Fruit fly (Drosophila melanogaster): ENCODE data around the gene Cox17.

Gene Cox17

DNA sequence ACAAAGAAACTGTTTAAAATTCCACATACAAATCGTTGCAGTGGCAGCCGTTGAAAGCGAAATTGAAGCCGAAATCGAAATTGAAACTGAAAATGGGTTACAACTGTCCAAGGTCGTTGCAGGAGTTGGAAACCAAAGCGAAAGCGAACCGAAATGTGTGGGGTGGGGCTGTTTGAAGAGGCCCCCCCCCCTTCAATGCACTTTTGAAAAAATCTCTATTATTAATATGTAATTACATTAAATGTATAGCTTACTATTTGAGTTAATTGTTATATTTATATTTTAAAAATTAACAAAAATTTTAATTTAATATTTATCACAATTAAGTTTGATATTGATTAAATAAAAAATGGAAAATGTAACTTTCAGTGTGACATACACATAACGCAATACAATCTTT, 37.2 kb upstream of the Cox17 start (continued):
- TF ChIP-seq CG14710 (tag; optimal IDR thresholded peaks at IDR 0.05) (peak; percentile 12), CG8388 (GFP tag; optimal IDR thresholded peaks at IDR 0.05) (peak; percentile 30), Rfx (GFP tag; IDR thresholded peaks at IDR 0.05) (no peak), Asciz (GFP tag; optimal IDR thresholded peaks at IDR 0.05) (peak; percentile 28), tap (tag; optimal IDR thresholded peaks at IDR 0.05) (peak; percentile 35), lov (optimal IDR thresholded peaks at IDR 0.05) (no peak), lov (GFP tag; IDR thresholded peaks at IDR 0.05) (no peak), CG31441 (GFP tag; IDR thresholded peaks at IDR 0.05) (peak; percentile 70), Deaf1 (tag; optimal IDR thresholded peaks at IDR 0.05) (no peak), gem (tag; optimal IDR thresholded peaks at IDR 0.05) (peak; percentile 57), H15 (GFP tag; IDR thresholded peaks at IDR 0.05) (no peak), dmrt99B (tag; optimal IDR thresholded peaks at IDR 0.05) (peak; percentile 76), CG8924 (tag; optimal IDR thresholded peaks at IDR 0.05) (peak; percentile 52), CG1832 (GFP tag; optimal IDR thresholded peaks at IDR 0.05) (no peak), CG14050 (GFP tag; IDR thresholded peaks at IDR 0.05) (0 out of 3 replicates have a peak, but pooled peaks have one; percentile 13), CoRest (tag; optimal IDR thresholded peaks at IDR 0.05) (peak; percentile 15), D19A (tag; optimal IDR thresholded peaks at IDR 0.05) (peak; percentile 41), vvl (GFP tag; IDR thresholded peaks at IDR 0.05) (peak; percentile 40; the same call in 1 of the 2 replicates), CG5180 (GFP tag; optimal IDR thresholded peaks at IDR 0.05) (peak; percentile 54), Hr78 (GFP tag; optimal IDR thresholded peaks at IDR 0.05) (peak in 1 of 2 experiments; percentile 22), grau (tag; optimal IDR thresholded peaks at IDR 0.05) (peak; percentile 31), CG15601 (tag; optimal IDR thresholded peaks at IDR 0.05) (peak; percentile 96), CG9609 (GFP tag; optimal IDR thresholded peaks at IDR 0.05) (no peak), sens (GFP tag) (no peak), CG17568 (GFP tag; optimal IDR thresholded peaks at IDR 0.05) (no peak), CG17829 (tag; optimal IDR thresholded peaks at IDR 0.05) (peak; percentile 33), oc (tag; optimal IDR thresholded peaks at IDR 0.05) (peak; percentile 47), otp (GFP tag; IDR thresholded peaks at IDR 0.05) (no peak), row (GFP tag; IDR thresholded peaks at IDR 0.05) (peak; percentile 41; the same call in 2 of the 3 replicates), unpg (GFP tag; optimal IDR thresholded peaks at IDR 0.05) (peak; percentile 16), en (GFP tag; optimal IDR thresholded peaks at IDR 0.05) (no peak), ttk (GFP tag; IDR thresholded peaks at IDR 0.05) (peak; percentile 47; the same call in 1 of the 2 replicates), ftz-f1 (GFP tag; optimal IDR thresholded peaks at IDR 0.05) (no peak), CG18262 (tag; optimal IDR thresholded peaks at IDR 0.05) (peak; percentile 64), kah (GFP tag; optimal IDR thresholded peaks at IDR 0.05) (peak; percentile 3), CG7839 (tag; optimal IDR thresholded peaks at IDR 0.05) (peak; percentile 46), CG17385 (GFP tag; optimal IDR thresholded peaks at IDR 0.05) (peak; percentile 7), CG11723 (GFP tag; optimal IDR thresholded peaks at IDR 0.05) (no peak), CG7556 (GFP tag; optimal IDR thresholded peaks at IDR 0.05) (peak; percentile 25), hkb (optimal IDR thresholded peaks at IDR 0.05) (no peak), hkb (GFP tag; IDR thresholded peaks at IDR 0.05) (peak; percentile 48; the same call in 1 of the 2 replicates), croc (GFP tag; conservative IDR thresholded peaks at IDR 0.05) (peak; percentile 14; the same call in 1 of the 3 replicates), CG13424 (tag; optimal IDR thresholded peaks at IDR 0.05) (peak; percentile 62), prd (optimal IDR thresholded peaks at IDR 0.05) (no peak), prd (GFP tag; IDR thresholded peaks at IDR 0.05) (peak; percentile 16; the same call in 1 of the 3 replicates), nmo (GFP tag; optimal IDR thresholded peaks at IDR 0.05) (peak; percentile 33), dysf (GFP tag; IDR thresholded peaks at IDR 0.05) (0 out of 3 replicates have a peak, but pooled peaks have one; percentile 27), HLH3B (GFP tag; IDR thresholded peaks at IDR 0.05) (peak; percentile 55; the same call in 1 of the 2 replicates), fu2 (GFP tag; optimal IDR thresholded peaks at IDR 0.05) (no peak), ham (GFP tag; IDR thresholded peaks at IDR 0.05) (no peak), Hr51 (GFP tag; optimal IDR thresholded peaks at IDR 0.05) (peak in 1 of 2 experiments; percentile 73)

All from whole organism, embryonic.